Worm (Caenorhabditis elegans) whole organism, L1 larva: ENCODE data around the gene nhr-281.

ENCODE experiments used
- C34B4.2 ChIP-seq: sonication (generic microtip); optimal IDR thresholded peaks from 2 replicates; lab custom pipeline; 2017; ENCODE audit warnings: mild to moderate bottlenecking, missing genetic modification characterization, missing compliant biosample characterization
- alr-1 ChIP-seq: fragments of 200-800 bp; sonication (Bioruptor generic); optimal IDR thresholded peaks from 2 replicates; lab custom pipeline; 2018; ENCODE audit warnings: borderline replicate concordance, mild to moderate bottlenecking, missing genetic modification characterization, missing compliant biosample characterization
- aly-2 ChIP-seq: fragments of 150-350 bp; optimal IDR thresholded peaks from 2 replicates; lab custom pipeline; 2014; ENCODE audit warnings: missing biosample characterization, missing genetic modification characterization
- ama-1 ChIP-seq: fragments of 150-350 bp; optimal IDR thresholded peaks from 2 replicates; lab custom pipeline; 2014
- egl-27 ChIP-seq, 2 experiments: fragments of 150-350 bp in 1 of 2; sonication (generic microtip); optimal IDR thresholded peaks; 3 replicates each; lab custom pipeline; 2017 to 2018; ENCODE audit warnings: missing biosample characterization in 2 of 2, missing genetic modification characterization in 2 of 2, missing genetic modification reagents in 2 of 2
- elt-2 ChIP-seq: sonication (generic microtip); optimal IDR thresholded peaks from 2 replicates; lab custom pipeline; 2016; ENCODE audit warnings: missing genetic modification characterization, mild to moderate bottlenecking, inconsistent platforms, missing compliant biosample characterization, missing genetic modification reagents
- fkh-10 ChIP-seq: sonication (generic microtip); optimal IDR thresholded peaks from 2 replicates; lab custom pipeline; 2017; ENCODE audit warnings: missing biosample characterization, missing genetic modification reagents, missing genetic modification characterization
- fos-1 ChIP-seq: fragments of 150-350 bp; optimal IDR thresholded peaks from 2 replicates; lab custom pipeline; 2014; ENCODE audit warnings: missing biosample characterization, missing genetic modification characterization
- jun-1 ChIP-seq: fragments of 150-350 bp; optimal IDR thresholded peaks from 2 replicates; lab custom pipeline; 2014; ENCODE audit warnings: missing biosample characterization, missing genetic modification reagents, missing genetic modification characterization
- lin-13 ChIP-seq: fragments of 150-350 bp; optimal IDR thresholded peaks from 2 replicates; lab custom pipeline; 2014; ENCODE audit warnings: missing biosample characterization, missing genetic modification reagents, missing genetic modification characterization
- lin-15B ChIP-seq: fragments of 150-350 bp; sonication (generic microtip); optimal IDR thresholded peaks from 3 replicates; lab custom pipeline; 2014; ENCODE audit warnings: missing biosample characterization, missing genetic modification characterization
- lsy-2 ChIP-seq, 2 experiments: fragments of 150-350 bp; optimal IDR thresholded peaks; 2 replicates each; lab custom pipeline; 2014; ENCODE audit warnings: missing biosample characterization in 2 of 2, missing genetic modification characterization in 2 of 2
- snpc-4 ChIP-seq: fragments of 150-350 bp; optimal IDR thresholded peaks from 2 replicates; lab custom pipeline; 2014; ENCODE audit warnings: missing biosample characterization, missing genetic modification characterization

DNA sequence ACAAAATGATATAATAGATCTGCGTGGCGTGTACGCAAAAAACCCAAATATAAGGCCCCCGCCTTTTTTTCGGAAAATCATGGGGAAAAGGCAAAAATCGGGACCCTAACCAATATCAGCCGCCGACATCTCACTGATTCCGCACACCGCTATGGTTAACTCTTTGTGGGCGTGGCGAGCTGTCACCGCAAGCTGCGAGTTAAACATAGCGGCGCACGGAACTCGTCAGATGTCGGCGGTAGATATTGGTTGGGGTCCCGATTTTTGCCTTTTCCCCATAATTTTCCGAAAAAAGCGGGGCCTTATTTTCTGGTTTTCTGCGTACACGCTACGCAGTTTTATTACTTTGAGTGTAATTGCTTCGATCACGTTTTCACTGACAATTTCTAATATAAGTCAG lies 5.5 kb upstream of the nhr-281 start:
- TF ChIP-seq egl-27 (tag; optimal IDR thresholded peaks at IDR 0.05; lab: Kevin White, UChicago) (no peak), aly-2 (tag; lab: Kevin White, UChicago) (no peak), ama-1 (lab: Kevin White, UChicago) (no peak), fos-1 (no peak), jun-1 (tag; lab: Kevin White, UChicago) (no peak), snpc-4 (no peak), fkh-10 (no peak), elt-2 (no peak), lin-15B (tag; lab: Kevin White, UChicago) (no peak), C34B4.2 (tag; lab: Kevin White, UChicago) (no peak), lsy-2 (tag; optimal IDR thresholded peaks at IDR 0.05; lab: Kevin White, UChicago) (no peak), lin-13 (no peak), alr-1 (tag; lab: Kevin White, UChicago) (no peak)
